Worm (Caenorhabditis elegans): ENCODE data around the gene gyg-1.
A peak's percentile ranks its signal among the peaks of the same experiment; 100 is the strongest.

The gyg-1 gene

DNA sequence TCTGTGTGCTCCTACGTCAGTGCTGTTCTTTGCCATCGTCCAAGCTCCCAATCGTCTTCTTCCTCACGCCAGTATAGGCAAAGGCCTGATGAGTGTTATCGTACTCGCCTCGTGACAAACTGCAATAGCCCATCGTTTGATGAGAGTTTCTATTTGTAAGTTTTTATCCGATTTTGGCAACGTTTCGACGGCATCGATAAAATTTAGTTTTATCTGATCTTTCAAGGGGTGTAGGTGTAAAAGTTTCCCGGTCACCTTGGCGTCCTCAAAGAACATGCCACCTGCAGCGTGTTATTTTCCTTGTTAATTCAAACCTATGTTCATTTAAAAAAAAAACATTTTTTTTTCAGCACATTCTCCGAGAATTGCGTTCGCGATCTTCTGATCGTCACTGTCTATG is 9.7 kb downstream of the gyg-1 start:
- TF ChIP-seq lin-11 (tag; optimal IDR thresholded peaks at IDR 0.05) (no peak), pax-1 (tag; optimal IDR thresholded peaks at IDR 0.05) (no peak)

DNA sequence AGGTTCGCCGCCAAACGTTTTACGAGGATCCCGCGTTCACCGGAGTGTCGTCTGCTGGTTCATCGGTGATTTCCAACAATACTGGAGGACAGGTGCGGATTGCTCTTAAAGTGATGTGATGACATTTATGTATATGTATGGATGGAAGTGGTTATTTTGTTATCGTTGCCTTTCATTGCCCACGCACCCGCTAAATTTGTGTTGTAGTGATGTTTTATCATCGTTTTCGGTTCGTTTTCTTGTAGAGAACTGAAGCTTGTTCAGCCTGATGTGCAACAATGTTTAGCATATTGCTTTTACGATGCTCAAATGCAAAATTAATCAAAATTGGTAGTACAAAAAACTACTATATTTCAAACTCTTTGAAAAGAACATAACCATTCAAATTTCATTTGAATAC is 10.4 kb downstream of the gyg-1 start:
- TF ChIP-seq gmeb-2 (tag; optimal IDR thresholded peaks at IDR 0.05) (no peak), Y22D7AL.16 (tag; optimal IDR thresholded peaks at IDR 0.05) (no peak), tbx-7 (tag; optimal IDR thresholded peaks at IDR 0.05) (no peak), ceh-18 (tag; optimal IDR thresholded peaks at IDR 0.05) (no peak), K02D7.2 (tag; optimal IDR thresholded peaks at IDR 0.05) (no peak), pat-9 (tag; optimal IDR thresholded peaks at IDR 0.05) (no peak), dmd-4 (tag; optimal IDR thresholded peaks at IDR 0.05; ENCODE audit: borderline replicate concordance) (no peak)

DNA sequence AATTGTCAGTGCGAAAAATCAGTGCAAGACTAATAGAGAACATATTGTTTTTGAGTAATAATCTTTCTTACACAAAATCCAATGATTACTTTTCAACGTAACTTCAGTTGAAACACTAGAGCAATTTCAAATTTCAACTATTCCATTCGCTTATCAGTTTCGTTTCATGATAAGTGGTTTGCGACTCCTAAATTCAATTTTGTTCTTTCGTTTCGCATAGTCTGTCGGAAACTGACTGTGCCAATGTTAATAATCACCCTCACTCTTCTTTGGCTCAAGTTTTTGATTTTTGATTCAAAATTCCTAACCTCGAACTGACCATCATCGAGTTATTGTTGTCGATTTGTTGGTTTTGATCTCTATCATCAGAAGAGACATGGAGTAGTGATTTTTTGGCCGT is 11.3 kb downstream of the gyg-1 start:
- no peak for TF ChIP-seq syd-9 (tag; optimal IDR thresholded peaks at IDR 0.05)
- no peak for TF ChIP-seq sox-2 (GFP tag; IDR thresholded peaks at IDR 0.05)
- no peak for TF ChIP-seq ceh-30 (tag; optimal IDR thresholded peaks at IDR 0.05)
- no peak for TF ChIP-seq ceh-45 (GFP tag; IDR thresholded peaks at IDR 0.05)
- no peak for TF ChIP-seq F13H6.1 (tag; optimal IDR thresholded peaks at IDR 0.05)
- no peak for TF ChIP-seq hlh-6 (tag; optimal IDR thresholded peaks at IDR 0.05)
- no peak for TF ChIP-seq pat-9 (tag; optimal IDR thresholded peaks at IDR 0.05)
- TF ChIP-seq ceh-18 (tag; optimal IDR thresholded peaks at IDR 0.05) = no peak
- no peak for TF ChIP-seq nhr-11 (tag; optimal IDR thresholded peaks at IDR 0.05)
- TF ChIP-seq fax-1 (tag; optimal IDR thresholded peaks at IDR 0.05) = no peak
- TF ChIP-seq rnt-1 (tag; optimal IDR thresholded peaks at IDR 0.05) = no peak
- no peak for TF ChIP-seq ama-1 (optimal IDR thresholded peaks at IDR 0.05)
- no peak for TF ChIP-seq hlh-30 (tag; optimal IDR thresholded peaks at IDR 0.05; ENCODE audit: insufficient read depth)
- TF ChIP-seq pqm-1 (tag; optimal IDR thresholded peaks at IDR 0.05) = no peak
- no peak for TF ChIP-seq gmeb-2 (tag; optimal IDR thresholded peaks at IDR 0.05)
- no peak for TF ChIP-seq ahr-1 (tag; optimal IDR thresholded peaks at IDR 0.05)
- no peak for TF ChIP-seq nhr-232 (tag; optimal IDR thresholded peaks at IDR 0.05)
- TF ChIP-seq pag-3 (tag; optimal IDR thresholded peaks at IDR 0.05; ENCODE audit: borderline replicate concordance) = no peak

DNA sequence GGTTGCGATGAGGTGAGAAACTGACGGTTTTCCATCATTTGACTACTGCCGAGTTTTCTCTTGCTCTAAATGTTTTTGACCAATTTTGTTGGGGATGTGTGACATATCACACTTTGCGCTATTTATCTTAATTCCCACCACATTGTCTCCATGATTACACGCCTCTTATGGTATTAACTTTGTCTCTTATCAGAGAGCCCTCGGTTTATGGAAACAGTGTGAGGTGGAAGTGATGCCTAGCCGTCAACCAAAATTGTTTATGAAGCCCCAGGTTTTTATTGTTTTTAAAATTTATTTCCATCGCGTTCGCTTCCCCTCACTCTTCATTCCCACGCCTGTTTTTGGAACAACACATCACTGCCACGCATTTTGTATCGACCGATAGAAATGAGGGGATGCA is 13.7 kb downstream of the gyg-1 start:
- TF ChIP-seq pha-4 (tag; optimal IDR thresholded peaks at IDR 0.05) (no peak), elt-2 (tag; optimal IDR thresholded peaks at IDR 0.05) (peak; percentile 4)

- no peak for TF ChIP-seq tbx-7 (tag; optimal IDR thresholded peaks at IDR 0.05)
- TF ChIP-seq ceh-22 (tag; optimal IDR thresholded peaks at IDR 0.05) = no peak
- no peak for TF ChIP-seq zip-5 (tag; optimal IDR thresholded peaks at IDR 0.05)
- TF ChIP-seq unc-55 (GFP tag; optimal IDR thresholded peaks at IDR 0.05) = no peak
- TF ChIP-seq dve-1 (tag; optimal IDR thresholded peaks at IDR 0.05) = no peak
- TF ChIP-seq che-1 (tag; optimal IDR thresholded peaks at IDR 0.05) = no peak
- TF ChIP-seq pqm-1 (tag; optimal IDR thresholded peaks at IDR 0.05) = no peak
- no peak for TF ChIP-seq C08G9.2 (tag; optimal IDR thresholded peaks at IDR 0.05)
- no peak for TF ChIP-seq unc-42 (tag; optimal IDR thresholded peaks at IDR 0.05)
- no peak for TF ChIP-seq sdc-2 (tag; optimal IDR thresholded peaks at IDR 0.05)
- no peak for TF ChIP-seq nhr-232 (tag; optimal IDR thresholded peaks at IDR 0.05)
- TF ChIP-seq sox-4 (tag; optimal IDR thresholded peaks at IDR 0.05) = no peak
- TF ChIP-seq ttx-3 (tag; optimal IDR thresholded peaks at IDR 0.05) = no peak
- no peak for TF ChIP-seq lim-6 (tag; optimal IDR thresholded peaks at IDR 0.05)
- TF ChIP-seq madf-2 (tag; optimal IDR thresholded peaks at IDR 0.05) = no peak
- TF ChIP-seq eyg-1 (tag; optimal IDR thresholded peaks at IDR 0.05) = no peak
- TF ChIP-seq gmeb-2 (tag; optimal IDR thresholded peaks at IDR 0.05) = no peak
- no peak for TF ChIP-seq ceh-9 (tag; optimal IDR thresholded peaks at IDR 0.05)
- no peak for TF ChIP-seq rnt-1 (tag; optimal IDR thresholded peaks at IDR 0.05)
Measured at ce11 chrX:3552948-3553347, 15.5 kb downstream of the gyg-1 start.
